Fruit fly (Drosophila melanogaster): Measurements from ENCODE around the gene Top1.

Gene Top1

DNA sequence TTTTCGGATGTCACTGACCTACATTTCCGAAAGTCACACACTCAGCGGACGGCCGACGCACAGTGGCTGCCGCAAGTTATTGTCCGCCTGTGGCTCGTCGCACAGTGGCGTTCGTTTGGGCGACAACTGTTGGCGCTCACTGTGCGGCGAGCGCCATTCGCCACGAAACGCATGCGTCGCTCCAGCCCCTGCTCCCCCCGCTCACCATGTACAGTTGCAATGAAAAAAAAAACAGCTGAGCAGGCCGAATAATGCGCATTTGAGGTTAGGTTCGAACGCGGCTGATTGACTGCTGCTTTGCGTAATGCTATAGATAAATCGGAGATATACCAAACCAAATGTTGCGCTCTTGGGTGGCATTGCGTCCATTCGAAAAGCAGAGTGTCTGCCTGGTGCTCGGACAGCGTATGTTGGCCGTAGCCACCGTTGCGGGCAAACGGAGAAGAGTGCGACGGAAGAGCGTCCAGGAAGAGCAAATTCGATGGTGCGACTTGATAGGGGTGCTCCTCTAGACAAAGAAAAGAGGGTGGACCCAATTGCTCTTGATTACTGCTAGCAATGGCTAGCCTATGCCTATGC, 4.1 kb downstream of the Top1 start (continued):
- TF ChIP-seq Asciz (GFP tag; optimal IDR thresholded peaks at IDR 0.05) (peak; percentile 9), CG18764 (GFP tag; optimal IDR thresholded peaks at IDR 0.05) (peak; percentile 46), CG17361 (GFP tag; IDR thresholded peaks at IDR 0.05) (peak; percentile 58; the same call in 2 of the 3 replicates), ara (GFP tag; IDR thresholded peaks at IDR 0.05) (peak; percentile 81), crp (GFP tag; optimal IDR thresholded peaks at IDR 0.05) (peak; percentile 36 to 95), D (optimal IDR thresholded peaks at IDR 0.05) (no peak), D (GFP tag; optimal IDR thresholded peaks at IDR 0.05) (peak; percentile 51), CG7963 (GFP tag; IDR thresholded peaks at IDR 0.05; ENCODE audit: partially characterized antibody) (0 out of 3 replicates have a peak, but pooled peaks have one; percentile 24), CG31441 (GFP tag; IDR thresholded peaks at IDR 0.05) (peak; percentile 57; the same call in 1 of the 2 replicates), CG8924 (tag; optimal IDR thresholded peaks at IDR 0.05) (peak; percentile 62), schlank (tag; optimal IDR thresholded peaks at IDR 0.05) (peak; percentile 81), ttk (GFP tag; IDR thresholded peaks at IDR 0.05) (peak; percentile 79), CG7745 (tag; optimal IDR thresholded peaks at IDR 0.05) (no peak), Nf-YC (tag; optimal IDR thresholded peaks at IDR 0.05) (peak; percentile 68), fu2 (GFP tag; optimal IDR thresholded peaks at IDR 0.05) (peak; percentile 78), CG1602 (GFP tag; optimal IDR thresholded peaks at IDR 0.05) (peak; percentile 65), fd3F (GFP tag; optimal IDR thresholded peaks at IDR 0.05) (peak; percentile 47), Sin3A (optimal IDR thresholded peaks at IDR 0.05) (no peak), dan (GFP tag; IDR thresholded peaks at IDR 0.05) (no peak), gsb-n (tag; optimal IDR thresholded peaks at IDR 0.05) (no peak), CG2199 (GFP tag; IDR thresholded peaks at IDR 0.05) (peak; percentile 91), tup (GFP tag; optimal IDR thresholded peaks at IDR 0.05) (peak; percentile 67), CG8944 (GFP tag; optimal IDR thresholded peaks at IDR 0.05) (peak; percentile 89), tin (GFP tag; optimal IDR thresholded peaks at IDR 0.05) (peak; percentile 89), CG16863 (GFP tag; optimal IDR thresholded peaks at IDR 0.05) (peak; percentile 83), toy (GFP tag; IDR thresholded peaks at IDR 0.05) (no peak), CG10366 (GFP tag; IDR thresholded peaks at IDR 0.05) (peak; percentile 90), Rx (GFP tag; IDR thresholded peaks at IDR 0.05) (peak; percentile 88), crc (GFP tag; optimal IDR thresholded peaks at IDR 0.05) (peak; percentile 66), ato (GFP tag; IDR thresholded peaks at IDR 0.05; ENCODE audit: partially characterized antibody) (peak; percentile 54; the same call in 1 of the 2 replicates), CG4707 (GFP tag; optimal IDR thresholded peaks at IDR 0.05) (peak; percentile 81), org-1 (GFP tag; optimal IDR thresholded peaks at IDR 0.05) (peak; percentile 70), CG32532 (GFP tag; IDR thresholded peaks at IDR 0.05) (peak; percentile 96), CG11398 (GFP tag; optimal IDR thresholded peaks at IDR 0.05) (peak; percentile 77), CG1647 (GFP tag; optimal IDR thresholded peaks at IDR 0.05) (peak; percentile 82), aop (GFP tag; IDR thresholded peaks at IDR 0.05) (peak; percentile 87), MBD-R2 (GFP tag; IDR thresholded peaks at IDR 0.05) (peak; percentile 95), CG3407 (GFP tag; optimal IDR thresholded peaks at IDR 0.05) (peak; percentile 53), Oaz (GFP tag; IDR thresholded peaks at IDR 0.05) (peak; percentile 76), scrt (GFP tag; optimal IDR thresholded peaks at IDR 0.05) (peak; percentile 64), cato (GFP tag; optimal IDR thresholded peaks at IDR 0.05; ENCODE audit: borderline replicate concordance) (peak; percentile 36), CG9437 (GFP tag; optimal IDR thresholded peaks at IDR 0.05) (peak; percentile 23), CG13894 (tag; optimal IDR thresholded peaks at IDR 0.05) (peak; percentile 83), CG6175 (GFP tag; IDR thresholded peaks at IDR 0.05) (peak; percentile 87), CG11456 (GFP tag; IDR thresholded peaks at IDR 0.05) (peak; percentile 97), Dll (GFP tag; IDR thresholded peaks at IDR 0.05; ENCODE audit: partially characterized antibody) (0 out of 4 replicates have a peak, but pooled peaks have one; percentile 39), CrebB (tag; optimal IDR thresholded peaks at IDR 0.05) (peak; percentile 74), CG3065 (GFP tag; optimal IDR thresholded peaks at IDR 0.05) (peak; percentile 36), Poxn (GFP tag; IDR thresholded peaks at IDR 0.05) (peak; percentile 68), CG14441 (GFP tag; IDR thresholded peaks at IDR 0.05) (peak; percentile 92), Six4 (GFP tag; optimal IDR thresholded peaks at IDR 0.05) (peak; percentile 79)
